Worm (Caenorhabditis elegans): Measurements from ENCODE around the gene R03E9.2.

- no peak for TF ChIP-seq ztf-11 (tag; optimal IDR thresholded peaks at IDR 0.05)
- TF ChIP-seq nhr-28 (tag; optimal IDR thresholded peaks at IDR 0.05) = no peak
- no peak for TF ChIP-seq unc-39 (tag; optimal IDR thresholded peaks at IDR 0.05)
- no peak for TF ChIP-seq ceh-43 (GFP tag; optimal IDR thresholded peaks at IDR 0.05)
These were observed 34.8 kb downstream of the R03E9.2 start, which contains the start of the genes F38B6.7 and F38B6.2 for ce11 chrX:6698267-6698666.
